Worm (Caenorhabditis elegans) whole organism, L2 larva: ENCODE data around the gene rnf-113.

ENCODE experiments used
- C34F6.9 ChIP-seq: fragments of 150-350 bp; optimal IDR thresholded peaks from 2 replicates; lab custom pipeline; 2014; ENCODE audit warnings: missing biosample characterization, missing genetic modification characterization
- F13H6.1 ChIP-seq: sonication (generic microtip); optimal IDR thresholded peaks from 2 replicates; lab custom pipeline; 2016; ENCODE audit warnings: missing genetic modification characterization, missing compliant biosample characterization
- R02D3.7 ChIP-seq: fragments of 150-350 bp; optimal IDR thresholded peaks from 2 replicates; lab custom pipeline; 2014; ENCODE audit warnings: missing biosample characterization, missing genetic modification characterization
- Y55F3AM.14 ChIP-seq: fragments of 200-800 bp; sonication (Bioruptor generic); optimal IDR thresholded peaks from 2 replicates; lab custom pipeline; 2018; ENCODE audit warnings: mild to moderate bottlenecking, missing genetic modification characterization, missing compliant biosample characterization
- ZK546.5 ChIP-seq: sonication (generic microtip); optimal IDR thresholded peaks from 2 replicates; lab custom pipeline; 2017; ENCODE audit warnings: missing biosample characterization, missing genetic modification characterization
- alr-1 ChIP-seq: fragments of 150-350 bp; optimal IDR thresholded peaks from 2 replicates; lab custom pipeline; 2014; ENCODE audit warnings: missing biosample characterization, missing genetic modification characterization
- aly-2 ChIP-seq: fragments of 150-350 bp; optimal IDR thresholded peaks from 2 replicates; lab custom pipeline; 2014; ENCODE audit warnings: missing biosample characterization, missing genetic modification characterization
- blmp-1 ChIP-seq: sonication (generic microtip); optimal IDR thresholded peaks from 2 replicates; lab custom pipeline; 2017; ENCODE audit warnings: missing genetic modification characterization, mild to moderate bottlenecking, missing compliant biosample characterization, antibody characterized with exemption, moderate library complexity; ENCODE audit not compliant: insufficient read depth
- ceh-16 ChIP-seq: fragments of 150-350 bp; optimal IDR thresholded peaks from 2 replicates; lab custom pipeline; 2014; ENCODE audit warnings: missing biosample characterization, missing genetic modification characterization
- ceh-82 ChIP-seq: fragments of 150-350 bp; optimal IDR thresholded peaks from 2 replicates; lab custom pipeline; 2014; ENCODE audit warnings: missing biosample characterization, missing genetic modification characterization
- crh-2 ChIP-seq: sonication (generic microtip); optimal IDR thresholded peaks from 2 replicates; lab custom pipeline; 2017; ENCODE audit warnings: missing biosample characterization, missing genetic modification characterization
- egl-27 ChIP-seq: sonication (generic microtip); optimal IDR thresholded peaks from 3 replicates; lab custom pipeline; 2017; ENCODE audit warnings: missing biosample characterization, missing genetic modification reagents, missing genetic modification characterization
- elt-1 ChIP-seq: fragments of 150-350 bp; optimal IDR thresholded peaks from 2 replicates; lab custom pipeline; 2014; ENCODE audit warnings: missing biosample characterization, missing genetic modification characterization
- fos-1 ChIP-seq: fragments of 150-350 bp; optimal IDR thresholded peaks from 2 replicates; lab custom pipeline; 2014; ENCODE audit warnings: missing biosample characterization, missing genetic modification characterization
- gmeb-1 ChIP-seq: fragments of 150-350 bp; optimal IDR thresholded peaks from 2 replicates; lab custom pipeline; 2014; ENCODE audit warnings: missing biosample characterization, missing genetic modification characterization
- lin-11 ChIP-seq: fragments of 150-350 bp; sonication (generic microtip); optimal IDR thresholded peaks from 2 replicates; lab custom pipeline; 2014; ENCODE audit warnings: missing biosample characterization, missing genetic modification characterization, inconsistent platforms, mixed read lengths
- lin-13 ChIP-seq: fragments of 150-350 bp; optimal IDR thresholded peaks from 2 replicates; lab custom pipeline; 2014; ENCODE audit warnings: missing biosample characterization, missing genetic modification reagents, missing genetic modification characterization
- lin-39 ChIP-seq: fragments of 150-350 bp; optimal IDR thresholded peaks from 2 replicates; lab custom pipeline; 2014; ENCODE audit warnings: missing biosample characterization, missing genetic modification reagents, missing genetic modification characterization
- lsy-2 ChIP-seq, 2 experiments: fragments of 150-350 bp in 1 of 2; sonication (generic microtip) in 1 of 2; optimal IDR thresholded peaks; 2 replicates each; lab custom pipeline; 2014 to 2017; ENCODE audit warnings: missing biosample characterization in 2 of 2, missing genetic modification characterization in 2 of 2
- mab-5 ChIP-seq: fragments of 150-350 bp; optimal IDR thresholded peaks from 2 replicates; lab custom pipeline; 2014; ENCODE audit warnings: missing biosample characterization, missing genetic modification characterization
- mbf-1 ChIP-seq: sonication (generic microtip); optimal IDR thresholded peaks from 2 replicates; lab custom pipeline; 2017; ENCODE audit warnings: missing biosample characterization, missing genetic modification characterization
- mdl-1 ChIP-seq, 2 experiments: fragments of 150-350 bp in 1 of 2; sonication (generic microtip) in 1 of 2; optimal IDR thresholded peaks; 2 replicates each; lab custom pipeline; 2017; ENCODE audit warnings: missing biosample characterization in 2 of 2, missing genetic modification characterization in 2 of 2
- nhr-11 ChIP-seq: fragments of 150-350 bp; optimal IDR thresholded peaks from 2 replicates; lab custom pipeline; 2014; ENCODE audit warnings: missing biosample characterization, missing genetic modification characterization
- nhr-129 ChIP-seq: fragments of 150-350 bp; optimal IDR thresholded peaks from 2 replicates; lab custom pipeline; 2014; ENCODE audit warnings: missing biosample characterization, missing genetic modification characterization
- nhr-21 ChIP-seq: fragments of 150-350 bp; optimal IDR thresholded peaks from 2 replicates; lab custom pipeline; 2014; ENCODE audit warnings: missing biosample characterization, missing genetic modification characterization
- nhr-23 ChIP-seq: fragments of 150-350 bp; optimal IDR thresholded peaks from 2 replicates; lab custom pipeline; 2014; ENCODE audit warnings: missing biosample characterization, missing genetic modification reagents, missing genetic modification characterization
- nhr-237 ChIP-seq: fragments of 150-350 bp; optimal IDR thresholded peaks from 2 replicates; lab custom pipeline; 2014; ENCODE audit warnings: missing biosample characterization, missing genetic modification characterization
- nhr-25 ChIP-seq: fragments of 150-350 bp; sonication (generic microtip); optimal IDR thresholded peaks from 3 replicates; lab custom pipeline; 2014; ENCODE audit warnings: missing biosample characterization, missing genetic modification characterization
- nhr-6 ChIP-seq: fragments of 150-350 bp; optimal IDR thresholded peaks from 2 replicates; lab custom pipeline; 2014; ENCODE audit warnings: missing biosample characterization, missing genetic modification characterization
- nhr-77 ChIP-seq: fragments of 150-350 bp; optimal IDR thresholded peaks from 2 replicates; lab custom pipeline; 2014; ENCODE audit warnings: missing biosample characterization, missing genetic modification characterization
- peb-1 ChIP-seq: fragments of 150-350 bp; optimal IDR thresholded peaks from 2 replicates; lab custom pipeline; 2014; ENCODE audit warnings: missing biosample characterization, missing genetic modification characterization
- sem-4 ChIP-seq: fragments of 150-350 bp; optimal IDR thresholded peaks from 2 replicates; lab custom pipeline; 2014; ENCODE audit warnings: missing biosample characterization, missing genetic modification reagents, missing genetic modification characterization
- skn-1 ChIP-seq: sonication (generic microtip); optimal IDR thresholded peaks from 2 replicates; lab custom pipeline; 2017; ENCODE audit warnings: missing biosample characterization, missing genetic modification characterization
- sma-3 ChIP-seq: sonication (generic microtip); optimal IDR thresholded peaks from 2 replicates; lab custom pipeline; 2016; ENCODE audit warnings: missing genetic modification reagents, missing genetic modification characterization, missing compliant biosample characterization
- sma-9 ChIP-seq, 2 experiments: fragments of 150-350 bp in 1 of 2; sonication (generic microtip) in 1 of 2; optimal IDR thresholded peaks; 2 replicates each; lab custom pipeline; 2014 to 2016; ENCODE audit warnings: missing genetic modification characterization in 2 of 2, mild to moderate bottlenecking in 1 of 2, missing biosample characterization in 1 of 2, missing compliant biosample characterization in 1 of 2, missing genetic modification reagents in 1 of 2, moderate library complexity in 1 of 2
- snpc-4 ChIP-seq: fragments of 150-350 bp; optimal IDR thresholded peaks from 2 replicates; lab custom pipeline; 2014; ENCODE audit warnings: missing biosample characterization, missing genetic modification characterization
- unc-39 ChIP-seq: fragments of 150-350 bp; optimal IDR thresholded peaks from 2 replicates; lab custom pipeline; 2014; ENCODE audit warnings: missing biosample characterization, missing genetic modification characterization
- unc-55 ChIP-seq: fragments of 150-350 bp; sonication (generic microtip); optimal IDR thresholded peaks from 3 replicates; lab custom pipeline; 2014; ENCODE audit warnings: missing biosample characterization, missing genetic modification reagents, missing genetic modification characterization
- zag-1 ChIP-seq: fragments of 150-350 bp; optimal IDR thresholded peaks from 2 replicates; lab custom pipeline; 2014; ENCODE audit warnings: missing biosample characterization, missing genetic modification characterization
- ztf-4 ChIP-seq: fragments of 150-350 bp; optimal IDR thresholded peaks from 2 replicates; lab custom pipeline; 2014; ENCODE audit warnings: missing biosample characterization, missing genetic modification characterization

The rnf-113 gene

DNA sequence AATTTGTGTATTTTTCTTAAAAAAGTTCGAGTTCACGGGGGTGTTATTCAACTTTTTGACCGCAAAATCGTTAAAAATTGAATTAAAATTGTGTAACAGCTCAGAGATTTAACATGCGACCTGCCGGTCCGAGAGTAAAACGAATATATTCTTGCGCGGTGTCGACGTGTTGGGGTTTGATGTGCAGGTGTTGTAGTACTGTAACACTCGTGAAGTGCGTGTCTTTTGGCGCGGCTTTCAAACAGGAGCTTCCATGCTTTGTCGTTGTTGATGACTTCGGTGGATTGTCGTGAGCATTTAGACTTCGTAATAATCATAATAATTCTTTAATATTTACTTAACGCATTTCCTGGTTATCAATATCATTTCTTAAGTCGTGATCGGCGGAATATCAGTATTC is 26.9 kb downstream of the rnf-113 start, which contains the start of gene tat-3:
tat-3 (minus strand) TSS at position 196 of the 400 bp plus-strand sequence.
- no peak for TF ChIP-seq Y55F3AM.14 (GFP tag; lab: Kevin White, UChicago)
- TF ChIP-seq elt-1 (tag; lab: Kevin White, UChicago): no peak
- no peak for TF ChIP-seq nhr-25 (tag; lab: Kevin White, UChicago)
- TF ChIP-seq egl-27 (tag; lab: Kevin White, UChicago): no peak
- TF ChIP-seq zag-1 (tag; lab: Kevin White, UChicago): no peak
- no peak for TF ChIP-seq R02D3.7 (tag; lab: Kevin White, UChicago)
- TF ChIP-seq ztf-4 (tag; lab: Kevin White, UChicago): no peak
- TF ChIP-seq blmp-1 (tag; lab: Kevin White, UChicago): no peak
- TF ChIP-seq mab-5: no peak

DNA sequence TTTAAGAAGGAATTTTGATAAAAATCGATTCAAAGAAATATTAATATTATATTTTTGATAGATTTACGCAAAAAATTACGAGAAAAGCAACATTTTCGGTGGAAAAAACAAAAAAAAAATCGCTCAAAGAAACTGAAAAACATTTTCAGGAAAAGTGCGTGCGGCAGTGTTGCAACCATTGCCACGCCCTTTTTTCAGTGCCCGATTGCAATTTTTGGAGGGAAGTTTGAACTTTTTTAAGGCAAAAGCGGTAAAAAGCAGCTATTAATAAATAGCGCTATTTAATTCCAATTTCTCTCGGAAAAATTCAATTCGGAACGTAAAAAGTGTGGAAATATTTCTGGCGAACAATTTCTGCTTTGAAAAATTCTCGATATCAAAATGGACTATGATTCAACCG is 36.4 kb downstream of the rnf-113 start:
- TF ChIP-seq mbf-1 (tag; lab: Kevin White, UChicago): no peak
- TF ChIP-seq skn-1 (tag; lab: Kevin White, UChicago): no peak
- no peak for TF ChIP-seq unc-55 (GFP tag; lab: Kevin White, UChicago)
- TF ChIP-seq egl-27 (tag; lab: Kevin White, UChicago): no peak
- no peak for TF ChIP-seq mab-5
- TF ChIP-seq F13H6.1: no peak
- TF ChIP-seq unc-39: no peak
- no peak for TF ChIP-seq mdl-1 (tag; optimal IDR thresholded peaks at IDR 0.05; lab: Kevin White, UChicago)
- no peak for TF ChIP-seq C34F6.9
- no peak for TF ChIP-seq nhr-6 (tag; lab: Kevin White, UChicago)
- TF ChIP-seq lin-39 (tag; lab: Kevin White, UChicago): no peak
- TF ChIP-seq peb-1 (tag; lab: Kevin White, UChicago): no peak
- no peak for TF ChIP-seq sem-4
- TF ChIP-seq elt-1 (tag; lab: Kevin White, UChicago): no peak
- TF ChIP-seq lin-11: no peak

DNA sequence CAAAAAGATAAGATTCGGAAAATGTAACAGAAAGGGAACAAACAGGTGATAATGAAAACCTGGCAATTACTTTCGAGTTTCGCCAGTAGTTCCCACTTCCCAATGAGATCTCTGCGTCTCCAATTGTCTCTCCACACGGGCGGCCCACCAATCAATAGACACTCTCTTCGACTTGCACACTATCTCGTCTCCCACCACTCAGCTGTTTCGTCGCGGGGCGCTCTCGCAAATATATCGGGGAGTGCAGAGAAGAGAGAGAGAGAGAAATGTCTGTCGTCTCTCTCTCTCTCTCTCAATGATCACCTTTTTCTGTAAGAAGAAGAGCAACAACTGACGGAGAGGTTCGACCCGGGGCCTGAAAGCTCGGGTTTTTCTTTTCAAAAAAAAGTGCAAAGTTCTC is 37.3 kb downstream of the rnf-113 start:
- TF ChIP-seq nhr-77 (tag; lab: Kevin White, UChicago) (peak; percentile 31), sma-3 (peak; percentile 83), F13H6.1 (peak; percentile 96), nhr-25 (tag; lab: Kevin White, UChicago) (peak; percentile 38), lin-13 (GFP tag; lab: Kevin White, UChicago) (peak; percentile 66), lin-11 (peak; percentile 58), nhr-129 (tag; lab: Kevin White, UChicago) (peak; percentile 85), C34F6.9 (peak; percentile 92), ceh-16 (peak; percentile 56), nhr-21 (tag; lab: Kevin White, UChicago) (peak; percentile 73), unc-55 (GFP tag; lab: Kevin White, UChicago) (peak; percentile 87), egl-27 (tag; lab: Kevin White, UChicago) (peak; percentile 83), sma-9 (GFP tag; optimal IDR thresholded peaks at IDR 0.05; lab: Kevin White, UChicago) (peak; percentile 95), sma-9 (tag; optimal IDR thresholded peaks at IDR 0.05; lab: Kevin White, UChicago) (no peak), peb-1 (tag; lab: Kevin White, UChicago) (no peak), ceh-82 (tag; lab: Kevin White, UChicago) (no peak), ztf-4 (tag; lab: Kevin White, UChicago) (peak; percentile 87), nhr-237 (tag; lab: Kevin White, UChicago) (peak; percentile 31), lsy-2 (tag; optimal IDR thresholded peaks at IDR 0.05; lab: Kevin White, UChicago) (peak; percentile 57 to 87), blmp-1 (tag; lab: Kevin White, UChicago) (peak; percentile 35), aly-2 (no peak), zag-1 (tag; lab: Kevin White, UChicago) (peak; percentile 43), nhr-6 (tag; lab: Kevin White, UChicago) (no peak), R02D3.7 (tag; lab: Kevin White, UChicago) (no peak), Y55F3AM.14 (GFP tag; lab: Kevin White, UChicago) (peak; percentile 9), alr-1 (tag; lab: Kevin White, UChicago) (no peak), gmeb-1 (peak; percentile 77), nhr-23 (no peak), crh-2 (tag; lab: Kevin White, UChicago) (peak; percentile 83), mdl-1 (tag; optimal IDR thresholded peaks at IDR 0.05; lab: Kevin White, UChicago) (peak; percentile 50 to 69), mab-5 (peak; percentile 66), snpc-4 (tag; lab: Kevin White, UChicago) (peak; percentile 19), nhr-11 (tag; lab: Kevin White, UChicago) (no peak), ZK546.5 (tag; lab: Kevin White, UChicago) (no peak), sem-4 (peak; percentile 85), fos-1 (peak; percentile 88)
